Fruit fly (Drosophila melanogaster): ENCODE data around the gene RasGAP1.

Gene RasGAP1

dm6 chr3L:9814621-9815020 lies 40.5 kb downstream of the RasGAP1 start:
- no peak for TF ChIP-seq lola (GFP tag; optimal IDR thresholded peaks at IDR 0.05)
- no peak for TF ChIP-seq CrebA (GFP tag; optimal IDR thresholded peaks at IDR 0.05; ENCODE audit: borderline replicate concordance)
- no peak for TF ChIP-seq fru (GFP tag; optimal IDR thresholded peaks at IDR 0.05)
- no peak for TF ChIP-seq Rel (GFP tag; optimal IDR thresholded peaks at IDR 0.05)
- no peak for TF ChIP-seq Rel (tag; optimal IDR thresholded peaks at IDR 0.05)
- no peak for TF ChIP-seq br (GFP tag; optimal IDR thresholded peaks at IDR 0.05)
- TF ChIP-seq psq (GFP tag; optimal IDR thresholded peaks at IDR 0.05): no peak
- no peak for TF ChIP-seq Jra (GFP tag; optimal IDR thresholded peaks at IDR 0.05)
- TF ChIP-seq sage (GFP tag; optimal IDR thresholded peaks at IDR 0.05): no peak
- TF ChIP-seq ey (GFP tag; optimal IDR thresholded peaks at IDR 0.05): no peak
- TF ChIP-seq brk (GFP tag; optimal IDR thresholded peaks at IDR 0.05): no peak
- TF ChIP-seq rgr (GFP tag; optimal IDR thresholded peaks at IDR 0.05): no peak
- no peak for TF ChIP-seq Sp1 (GFP tag; optimal IDR thresholded peaks at IDR 0.05)
- no peak for TF ChIP-seq Vsx2 (GFP tag; optimal IDR thresholded peaks at IDR 0.05; ENCODE audit: partially characterized antibody)
- no peak for TF ChIP-seq Abd-B (GFP tag; optimal IDR thresholded peaks at IDR 0.05)
- no peak for TF ChIP-seq CG9705 (GFP tag; optimal IDR thresholded peaks at IDR 0.05)
- no peak for TF ChIP-seq HLH106 (tag; optimal IDR thresholded peaks at IDR 0.05)
- no peak for TF ChIP-seq Dfd (GFP tag; optimal IDR thresholded peaks at IDR 0.05)
- TF ChIP-seq foxo (GFP tag; optimal IDR thresholded peaks at IDR 0.05): no peak
- no peak for TF ChIP-seq Mio (GFP tag; optimal IDR thresholded peaks at IDR 0.05)

DNA sequence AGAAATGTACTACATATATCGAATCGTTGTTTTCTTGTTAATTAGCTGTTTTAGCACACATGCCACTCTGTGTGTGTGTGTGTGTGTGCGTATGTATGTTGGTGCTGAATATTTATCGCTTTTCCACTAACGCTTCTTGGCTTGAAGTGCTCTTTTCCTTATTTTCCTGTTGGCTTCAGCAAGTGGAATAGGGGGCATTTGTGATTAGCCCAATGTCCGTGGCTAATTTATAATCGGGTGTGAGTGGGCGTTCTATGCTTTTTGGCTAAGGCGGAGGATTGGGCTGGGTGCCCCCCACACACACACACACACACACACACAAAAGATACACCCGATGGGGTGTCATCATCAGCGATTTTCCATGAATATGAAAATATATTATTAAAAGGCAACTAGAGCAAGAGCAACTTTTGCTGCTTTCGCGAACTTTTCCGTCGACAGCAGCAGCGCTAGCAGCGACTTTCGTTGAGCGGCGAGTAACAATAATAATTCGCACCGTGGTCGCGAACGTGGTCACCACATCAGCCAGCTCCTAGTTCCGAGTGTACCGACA lies 41.7 kb downstream of the RasGAP1 start, which contains the start of gene CG43897:
TSS of gene CG43897 (plus strand) at position 503 of the 553 bp plus-strand sequence.
- TF ChIP-seq Sp1 (GFP tag; optimal IDR thresholded peaks at IDR 0.05) (no peak), lola (GFP tag; optimal IDR thresholded peaks at IDR 0.05) (no peak), OdsH (GFP tag; optimal IDR thresholded peaks at IDR 0.05) (no peak), Dfd (GFP tag; optimal IDR thresholded peaks at IDR 0.05) (no peak), Jra (GFP tag; optimal IDR thresholded peaks at IDR 0.05) (no peak), dsf (GFP tag; optimal IDR thresholded peaks at IDR 0.05; ENCODE audit: borderline replicate concordance) (no peak), Myc (optimal IDR thresholded peaks at IDR 0.05) (no peak)

DNA sequence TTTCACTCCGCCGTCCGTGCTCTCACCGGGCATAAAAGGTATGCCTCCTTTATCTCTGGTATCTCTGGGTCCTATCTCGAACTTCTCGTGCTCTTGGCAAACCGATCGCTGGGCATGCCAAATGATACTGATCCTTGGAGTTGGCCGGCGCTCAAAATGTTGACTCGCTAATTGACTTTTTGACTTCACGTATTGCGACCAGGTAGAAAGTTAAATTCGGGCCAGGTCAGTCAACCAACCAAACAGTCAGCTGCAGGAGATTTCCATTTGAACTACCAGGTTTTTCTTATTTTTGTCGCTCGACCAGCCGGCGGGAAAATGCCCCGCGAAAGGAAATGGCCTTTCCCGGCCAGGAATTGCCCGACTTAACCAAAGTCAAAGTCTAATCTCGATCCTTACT lies 51.0 kb downstream of the RasGAP1 start, which contains the start of gene Ilp4:
TSS of gene Ilp4 (minus strand) at position 139 of the 400 bp plus-strand sequence.
- no peak for TF ChIP-seq Sp1 (GFP tag; optimal IDR thresholded peaks at IDR 0.05)
- no peak for TF ChIP-seq jim (GFP tag; optimal IDR thresholded peaks at IDR 0.05)
- no peak for TF ChIP-seq Hnf4 (GFP tag; optimal IDR thresholded peaks at IDR 0.05)
- TF ChIP-seq h (GFP tag; optimal IDR thresholded peaks at IDR 0.05): no peak
- TF ChIP-seq Hr83 (GFP tag; optimal IDR thresholded peaks at IDR 0.05; ENCODE audit: poor library complexity, severe bottlenecking): no peak
- no peak for TF ChIP-seq CrebA (GFP tag; optimal IDR thresholded peaks at IDR 0.05; ENCODE audit: borderline replicate concordance)
- TF ChIP-seq lola (GFP tag; optimal IDR thresholded peaks at IDR 0.05): no peak
- TF ChIP-seq fru (GFP tag; optimal IDR thresholded peaks at IDR 0.05): no peak
- TF ChIP-seq Myc (optimal IDR thresholded peaks at IDR 0.05): no peak
- no peak for TF ChIP-seq brk (GFP tag; optimal IDR thresholded peaks at IDR 0.05)
- TF ChIP-seq Mio (GFP tag; optimal IDR thresholded peaks at IDR 0.05): no peak
- TF ChIP-seq Hr78 (GFP tag; optimal IDR thresholded peaks at IDR 0.05): no peak
- TF ChIP-seq ey (GFP tag; optimal IDR thresholded peaks at IDR 0.05): no peak
- no peak for TF ChIP-seq tai (GFP tag; optimal IDR thresholded peaks at IDR 0.05)
- no peak for TF ChIP-seq dl (GFP tag; optimal IDR thresholded peaks at IDR 0.05; ENCODE audit: insufficient read depth in 1 of 2, partially characterized antibody in 2 of 2)
- TF ChIP-seq dsf (GFP tag; optimal IDR thresholded peaks at IDR 0.05; ENCODE audit: borderline replicate concordance): no peak
- TF ChIP-seq Dif (GFP tag; optimal IDR thresholded peaks at IDR 0.05; ENCODE audit: partially characterized antibody): no peak
- no peak for TF ChIP-seq HLH106 (tag; optimal IDR thresholded peaks at IDR 0.05)

DNA sequence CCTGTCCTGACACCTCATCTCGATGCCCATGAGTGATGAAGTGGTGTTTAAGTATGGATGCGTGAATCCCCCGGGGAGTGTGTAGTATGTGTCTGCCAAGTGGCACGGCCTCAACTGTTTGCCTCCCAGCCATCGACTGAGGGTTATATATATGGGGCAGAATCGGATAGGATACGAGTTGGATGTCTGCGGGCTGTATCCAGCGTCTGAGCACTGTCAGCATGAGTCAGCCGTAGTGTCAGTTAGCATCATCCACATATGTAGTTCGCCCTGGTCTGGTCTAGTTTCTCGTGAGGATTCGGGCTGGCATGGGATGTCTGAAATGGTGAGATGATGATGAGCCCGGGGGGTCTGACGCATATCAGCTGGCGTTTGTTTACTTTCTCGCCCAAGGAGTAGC lies 53.1 kb downstream of the RasGAP1 start, which contains the start of gene Ilp3:
TSS of gene Ilp3 (minus strand) at position 101 of the 400 bp plus-strand sequence.
- TF ChIP-seq dsf (GFP tag; optimal IDR thresholded peaks at IDR 0.05; ENCODE audit: borderline replicate concordance) (no peak), CrebA (GFP tag; optimal IDR thresholded peaks at IDR 0.05; ENCODE audit: borderline replicate concordance) (no peak), h (GFP tag; optimal IDR thresholded peaks at IDR 0.05) (no peak), Myc (optimal IDR thresholded peaks at IDR 0.05) (no peak), Hr83 (GFP tag; optimal IDR thresholded peaks at IDR 0.05; ENCODE audit: poor library complexity, severe bottlenecking) (no peak), brk (GFP tag; optimal IDR thresholded peaks at IDR 0.05) (no peak), dmrt93B (GFP tag; optimal IDR thresholded peaks at IDR 0.05) (no peak), Abd-B (GFP tag; optimal IDR thresholded peaks at IDR 0.05) (no peak), psq (GFP tag; optimal IDR thresholded peaks at IDR 0.05) (no peak), Hr78 (GFP tag; optimal IDR thresholded peaks at IDR 0.05) (no peak), Vsx2 (GFP tag; optimal IDR thresholded peaks at IDR 0.05; ENCODE audit: partially characterized antibody) (no peak), woc (GFP tag; optimal IDR thresholded peaks at IDR 0.05) (no peak), br (GFP tag; optimal IDR thresholded peaks at IDR 0.05) (no peak), pan (optimal IDR thresholded peaks at IDR 0.05) (no peak), Sp1 (GFP tag; optimal IDR thresholded peaks at IDR 0.05) (no peak), HLH106 (tag; optimal IDR thresholded peaks at IDR 0.05) (no peak), CG9705 (GFP tag; optimal IDR thresholded peaks at IDR 0.05) (no peak), Hnf4 (GFP tag; optimal IDR thresholded peaks at IDR 0.05) (no peak), Mio (GFP tag; optimal IDR thresholded peaks at IDR 0.05) (no peak), Jra (GFP tag; optimal IDR thresholded peaks at IDR 0.05) (no peak)

Data from whole organism, wandering third instar larva.